Fruit fly (Drosophila melanogaster) whole organism, embryonic: Measurements from ENCODE around the gene CG5863.

Experiments
- Abd-B ChIP-seq: fragments of 200-800 bp; sonication (Bioruptor generic); optimal IDR thresholded peaks from 2 replicates; lab custom pipeline; 2018; ENCODE audit warnings: missing biosample characterization, mild to moderate bottlenecking, missing genetic modification characterization, moderate library complexity
- Ada2b ChIP-seq: fragments of 200-800 bp; sonication (Bioruptor generic); IDR thresholded peaks from 2 replicates; pipeline ENCODE4 v1.3.6; 2022; ENCODE audit warnings: missing biosample characterization, missing genetic modification characterization
- Aef1 ChIP-seq: fragments of 200-800 bp; sonication (Bioruptor generic); IDR thresholded peaks from 3 replicates; pipeline ENCODE4 v1.3.6; 2022; ENCODE audit warnings: missing biosample characterization, missing genetic modification characterization
- Asciz ChIP-seq: fragments of 200-800 bp; sonication (Bioruptor generic); optimal IDR thresholded peaks from 2 replicates; lab custom pipeline; 2017; ENCODE audit warnings: missing biosample characterization, mild to moderate bottlenecking, missing genetic modification characterization, missing genetic modification reagents
- CG1024 ChIP-seq: fragments of 200-800 bp; sonication (Bioruptor generic); IDR thresholded peaks from 2 replicates; pipeline ENCODE4 v1.3.6; 2022; ENCODE audit warnings: missing biosample characterization, missing genetic modification characterization
- CG10267 ChIP-seq: fragments of 200-800 bp; sonication (Bioruptor generic); optimal IDR thresholded peaks from 2 replicates; lab custom pipeline; 2018; ENCODE audit warnings: missing biosample characterization, mild to moderate bottlenecking, missing genetic modification characterization, moderate library complexity
- CG10321 ChIP-seq: fragments of 200-800 bp; sonication (Bioruptor generic); IDR thresholded peaks from 2 replicates; pipeline ENCODE4 v1.3.6; 2022; ENCODE audit warnings: missing biosample characterization, missing genetic modification characterization
- CG11504 ChIP-seq: fragments of 200-800 bp; sonication (Bioruptor generic); optimal IDR thresholded peaks from 3 replicates; lab custom pipeline; 2019; ENCODE audit warnings: missing biosample characterization, mild to moderate bottlenecking, missing genetic modification characterization, moderate library complexity
- CG1233 ChIP-seq: fragments of 200-800 bp; sonication (Bioruptor generic); optimal IDR thresholded peaks from 4 replicates; lab custom pipeline; 2018; ENCODE audit warnings: missing biosample characterization, mild to moderate bottlenecking, missing genetic modification characterization
- CG14710 ChIP-seq: fragments of 200-800 bp; sonication (Bioruptor generic); optimal IDR thresholded peaks from 3 replicates; lab custom pipeline; 2019; ENCODE audit warnings: missing biosample characterization, mild to moderate bottlenecking, missing genetic modification characterization, moderate library complexity
- CG1529 ChIP-seq: fragments of 200-800 bp; sonication (Bioruptor generic); optimal IDR thresholded peaks from 3 replicates; lab custom pipeline; 2018; ENCODE audit warnings: missing biosample characterization, missing genetic modification characterization
- CG15514 ChIP-seq: fragments of 200-800 bp; sonication (Bioruptor generic); optimal IDR thresholded peaks from 3 replicates; lab custom pipeline; 2017; ENCODE audit warnings: missing biosample characterization, missing genetic modification characterization, mild to moderate bottlenecking, moderate library complexity, missing genetic modification reagents
- CG15696 ChIP-seq: fragments of 200-800 bp; sonication (Bioruptor generic); optimal IDR thresholded peaks from 2 replicates; lab custom pipeline; 2019; ENCODE audit warnings: missing biosample characterization, mild to moderate bottlenecking, missing genetic modification characterization, moderate library complexity
- CG17361 ChIP-seq: fragments of 200-800 bp; sonication (Bioruptor generic); IDR thresholded peaks from 3 replicates; pipeline ENCODE4 v1.3.6; 2022; ENCODE audit warnings: missing biosample characterization, missing genetic modification characterization
- CG1792 ChIP-seq: fragments of 200-800 bp; sonication (Bioruptor generic); optimal IDR thresholded peaks from 2 replicates; lab custom pipeline; 2016; ENCODE audit warnings: missing biosample characterization, missing genetic modification characterization
- CG30403 ChIP-seq: fragments of 200-800 bp; sonication (Bioruptor generic); optimal IDR thresholded peaks from 3 replicates; lab custom pipeline; 2016; ENCODE audit warnings: missing biosample characterization, missing genetic modification characterization
- CG31388 ChIP-seq: fragments of 200-800 bp; sonication (Bioruptor generic); optimal IDR thresholded peaks from 2 replicates; lab custom pipeline; 2016; ENCODE audit warnings: missing biosample characterization, missing genetic modification characterization
- CG4820 ChIP-seq: fragments of 200-800 bp; sonication (Bioruptor generic); optimal IDR thresholded peaks from 3 replicates; lab custom pipeline; 2016; ENCODE audit warnings: missing biosample characterization, missing genetic modification characterization
- CG6791 ChIP-seq: fragments of 200-800 bp; sonication (Bioruptor generic); IDR thresholded peaks from 3 replicates; pipeline ENCODE4 v1.3.6; 2022; ENCODE audit warnings: missing biosample characterization, missing genetic modification characterization; ENCODE audit not compliant: partially characterized antibody
- CG7556 ChIP-seq: fragments of 200-800 bp; sonication (Bioruptor generic); optimal IDR thresholded peaks from 2 replicates; lab custom pipeline; 2017; ENCODE audit warnings: missing biosample characterization, mild to moderate bottlenecking, missing genetic modification characterization
- Chrac-16 ChIP-seq: fragments of 200-800 bp; sonication (Bioruptor generic); optimal IDR thresholded peaks from 3 replicates; lab custom pipeline; 2016; ENCODE audit warnings: missing biosample characterization, missing genetic modification characterization
- CoRest ChIP-seq: fragments of 200-800 bp; sonication (Bioruptor generic); optimal IDR thresholded peaks from 3 replicates; lab custom pipeline; 2018; ENCODE audit warnings: missing biosample characterization, mild to moderate bottlenecking, missing genetic modification characterization, moderate library complexity
- D19B ChIP-seq: fragments of 200-800 bp; sonication (Bioruptor generic); optimal IDR thresholded peaks from 2 replicates; lab custom pipeline; 2017; ENCODE audit warnings: missing biosample characterization, mild to moderate bottlenecking, missing genetic modification characterization
- Dad ChIP-seq: fragments of 200-800 bp; sonication (Bioruptor generic); optimal IDR thresholded peaks from 3 replicates; lab custom pipeline; 2016; ENCODE audit warnings: missing biosample characterization, missing genetic modification characterization
- Deaf1 ChIP-seq: fragments of 200-800 bp; optimal IDR thresholded peaks from 3 replicates; lab custom pipeline; 2019; ENCODE audit warnings: missing biosample characterization, mild to moderate bottlenecking, missing genetic modification characterization, moderate library complexity
- Drgx ChIP-seq: fragments of 200-800 bp; sonication (Bioruptor generic); IDR thresholded peaks from 2 replicates; pipeline ENCODE4 v1.3.6; 2022; ENCODE audit warnings: missing biosample characterization, missing genetic modification characterization
- E2f1 ChIP-seq: fragments of 200-800 bp; sonication (Bioruptor generic); IDR thresholded peaks from 2 replicates; pipeline ENCODE4 v1.3.6; 2022; ENCODE audit warnings: missing biosample characterization, missing genetic modification characterization
- Eip74EF ChIP-seq, 2 experiments: fragments of 200-800 bp in 1 of 2; fragments of >200 bp in 1 of 2; sonication (Bioruptor generic) in 1 of 2; optimal IDR thresholded peaks; 2 replicates each; lab custom pipeline; 2017 to 2019; ENCODE audit warnings: missing biosample characterization in 2 of 2, missing genetic modification characterization in 2 of 2, mild to moderate bottlenecking in 1 of 2, moderate library complexity in 1 of 2
- Ets65A ChIP-seq: fragments of 200-800 bp; sonication (Bioruptor generic); peaks from one replicate; lab custom pipeline; 2016; ENCODE audit warnings: missing biosample characterization, missing genetic modification characterization
- Meics ChIP-seq: fragments of 200-800 bp; sonication (Bioruptor generic); optimal IDR thresholded peaks from 2 replicates; lab custom pipeline; 2017; ENCODE audit warnings: missing biosample characterization, mild to moderate bottlenecking, missing genetic modification characterization
- Six4 ChIP-seq: fragments of 200-800 bp; sonication (Bioruptor generic); optimal IDR thresholded peaks from 2 replicates; lab custom pipeline; 2016; ENCODE audit warnings: missing biosample characterization, missing genetic modification characterization
- Xrp1 ChIP-seq: fragments of 200-800 bp; sonication (Bioruptor generic); IDR thresholded peaks from 2 replicates; pipeline ENCODE4 v1.3.6; 2022; ENCODE audit warnings: missing biosample characterization, missing genetic modification characterization
- bab2 ChIP-seq: fragments of 200-800 bp; sonication (Bioruptor generic); optimal IDR thresholded peaks from 2 replicates; lab custom pipeline; 2016; ENCODE audit warnings: missing biosample characterization, missing genetic modification characterization
- bcd ChIP-seq: fragments of 200-800 bp; sonication (Bioruptor generic); optimal IDR thresholded peaks from 2 replicates; lab custom pipeline; 2017; ENCODE audit warnings: missing biosample characterization, mild to moderate bottlenecking, missing genetic modification characterization
- caup ChIP-seq: fragments of 200-800 bp; sonication (Bioruptor generic); optimal IDR thresholded peaks from 3 replicates; lab custom pipeline; 2017; ENCODE audit warnings: missing biosample characterization, mild to moderate bottlenecking, missing genetic modification characterization, moderate library complexity; ENCODE audit not compliant: severe bottlenecking
- chif ChIP-seq, 2 experiments: fragments of 200-800 bp; sonication (Bioruptor generic); optimal IDR thresholded peaks; 3 replicates each; lab custom pipeline; 2016; ENCODE audit warnings: missing biosample characterization in 2 of 2, missing genetic modification characterization in 2 of 2
- dmrt11E ChIP-seq: fragments of 200-800 bp; sonication (Bioruptor generic); optimal IDR thresholded peaks from 3 replicates; lab custom pipeline; 2018; ENCODE audit warnings: missing biosample characterization, mild to moderate bottlenecking, missing genetic modification characterization, moderate library complexity
- dmrt99B ChIP-seq: fragments of 200-800 bp; sonication (Bioruptor generic); optimal IDR thresholded peaks from 2 replicates; lab custom pipeline; 2018; ENCODE audit warnings: missing biosample characterization, mild to moderate bottlenecking, missing genetic modification characterization, moderate library complexity
- dysf ChIP-seq: fragments of 200-800 bp; sonication (Bioruptor generic); IDR thresholded peaks from 3 replicates; pipeline ENCODE4 v1.3.6; 2022; ENCODE audit warnings: missing biosample characterization, missing genetic modification characterization
- eyg ChIP-seq: fragments of 200-800 bp; sonication (Bioruptor generic); optimal IDR thresholded peaks from 3 replicates; lab custom pipeline; 2016; ENCODE audit warnings: missing biosample characterization, missing genetic modification characterization
- lmd ChIP-seq: fragments of 200-800 bp; sonication (Bioruptor generic); IDR thresholded peaks from 2 replicates; pipeline ENCODE4 v1.3.6; 2022; ENCODE audit warnings: missing biosample characterization, missing genetic modification characterization
- nau ChIP-seq: fragments of 200-800 bp; sonication (Bioruptor generic); optimal IDR thresholded peaks from 3 replicates; lab custom pipeline; 2017; ENCODE audit warnings: missing biosample characterization, mild to moderate bottlenecking, missing genetic modification characterization, missing genetic modification reagents
- nerfin-1 ChIP-seq: fragments of 200-800 bp; sonication (Bioruptor generic); optimal IDR thresholded peaks from 3 replicates; lab custom pipeline; 2019; ENCODE audit warnings: missing biosample characterization, mild to moderate bottlenecking, missing genetic modification characterization, moderate library complexity
- pb ChIP-seq: fragments of 200-800 bp; sonication (Bioruptor generic); optimal IDR thresholded peaks from 3 replicates; lab custom pipeline; 2016; ENCODE audit warnings: missing biosample characterization, missing genetic modification characterization
- schlank ChIP-seq: fragments of 200-800 bp; sonication (Bioruptor generic); optimal IDR thresholded peaks from 2 replicates; lab custom pipeline; 2018; ENCODE audit warnings: missing biosample characterization, mild to moderate bottlenecking, missing genetic modification characterization
- scrt ChIP-seq: fragments of 200-800 bp; sonication (Bioruptor generic); optimal IDR thresholded peaks from 2 replicates; lab custom pipeline; 2018; ENCODE audit warnings: missing biosample characterization, mild to moderate bottlenecking, missing genetic modification characterization, moderate library complexity
- seq ChIP-seq: fragments of 200-800 bp; sonication (Bioruptor generic); IDR thresholded peaks from 2 replicates; pipeline ENCODE4 v1.3.6; 2022; ENCODE audit warnings: missing biosample characterization, missing genetic modification characterization
- sisA ChIP-seq: fragments of 200-800 bp; sonication (Bioruptor generic); IDR thresholded peaks from 2 replicates; pipeline ENCODE4 v1.3.6; 2022; ENCODE audit warnings: missing biosample characterization, missing genetic modification characterization
- trem ChIP-seq: fragments of 200-800 bp; optimal IDR thresholded peaks from 3 replicates; lab custom pipeline; 2019; ENCODE audit warnings: missing biosample characterization, mild to moderate bottlenecking, missing genetic modification characterization, moderate library complexity
- zf30C ChIP-seq: fragments of 200-800 bp; sonication (Bioruptor generic); optimal IDR thresholded peaks from 3 replicates; lab custom pipeline; 2018; ENCODE audit warnings: missing biosample characterization, mild to moderate bottlenecking, missing genetic modification characterization

The CG5863 gene

DNA sequence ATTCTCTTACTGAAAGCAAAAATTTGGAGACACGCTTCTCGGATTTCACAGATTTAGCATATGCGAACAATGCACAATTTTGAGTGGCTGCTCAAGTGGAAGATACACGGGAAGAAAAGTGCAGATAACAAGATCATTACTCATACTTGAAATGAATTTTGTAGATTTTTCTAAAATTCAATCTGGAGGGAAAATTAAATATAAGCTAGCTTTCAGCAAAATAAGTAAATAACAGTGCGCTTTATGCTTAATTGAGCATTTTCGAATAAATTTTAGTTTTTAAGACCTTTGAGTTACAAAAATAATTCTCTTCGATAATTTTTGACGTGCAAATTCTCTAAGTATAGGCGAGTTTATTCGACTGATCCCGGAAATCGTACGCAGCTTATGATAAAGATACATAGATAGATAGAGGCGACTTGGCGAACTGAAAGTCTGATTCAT lies 10.2 kb upstream of the CG5863 start:
- peak; percentile 8 for TF ChIP-seq Deaf1 (tag; lab: Kevin White, UChicago)
- TF ChIP-seq Dad (GFP tag; lab: Kevin White, UChicago) = peak; percentile 1
- TF ChIP-seq CoRest (tag; lab: Kevin White, UChicago) = peak; percentile 3
- no peak for TF ChIP-seq Chrac-16 (GFP tag; lab: Kevin White, UChicago)
- peak; percentile 22 for TF ChIP-seq D19B (GFP tag; lab: Kevin White, UChicago)
- TF ChIP-seq scrt (GFP tag; lab: Kevin White, UChicago) = peak; percentile 13
- TF ChIP-seq CG1792 (GFP tag; lab: Kevin White, UChicago) = peak; percentile 27
- TF ChIP-seq lmd (GFP tag; lab: Robert Waterston, UW) = 0 out of 2 replicates have a peak, but pooled peaks have one; percentile 35
- peak; percentile 30 for TF ChIP-seq trem (tag; lab: Kevin White, UChicago)
- peak; percentile 51 for TF ChIP-seq CG4820
- TF ChIP-seq bab2 (GFP tag; lab: Kevin White, UChicago) = peak; percentile 58
- TF ChIP-seq pb (GFP tag; lab: Kevin White, UChicago) = peak; percentile 41
- TF ChIP-seq nau (GFP tag; lab: Kevin White, UChicago) = peak; percentile 56
- TF ChIP-seq CG14710 (tag; lab: Kevin White, UChicago) = peak; percentile 53
- peak; percentile 80 for TF ChIP-seq CG11504 (tag; lab: Kevin White, UChicago)
- TF ChIP-seq chif (GFP tag; optimal IDR thresholded peaks at IDR 0.05; lab: Kevin White, UChicago) = peak in 1 of 2 experiments; percentile 49
- no peak for TF ChIP-seq eyg (GFP tag; lab: Kevin White, UChicago)
- peak; percentile 46; the same call in 1 of the 2 replicates for TF ChIP-seq sisA
- TF ChIP-seq CG15696 (tag; lab: Kevin White, UChicago) = peak; percentile 74
- peak; percentile 47 for TF ChIP-seq Six4 (GFP tag; lab: Kevin White, UChicago)
- peak; percentile 55 for TF ChIP-seq CG10267 (tag; lab: Kevin White, UChicago)
- no peak for TF ChIP-seq CG10321 (GFP tag; lab: Robert Waterston, UW)
- peak; percentile 49 for TF ChIP-seq nerfin-1 (tag; lab: Kevin White, UChicago)
- peak; percentile 25; the same call in 2 of the 3 replicates for TF ChIP-seq Aef1 (GFP tag; lab: Robert Waterston, UW)
- TF ChIP-seq Xrp1 (GFP tag; lab: Robert Waterston, UW) = peak; percentile 57; the same call in 1 of the 2 replicates
- TF ChIP-seq CG6791 (GFP tag; lab: Robert Waterston, UW) = no peak
- peak; percentile 45 for TF ChIP-seq bcd (GFP tag; lab: Kevin White, UChicago)
- TF ChIP-seq zf30C = peak; percentile 61
- peak; percentile 55 for TF ChIP-seq Abd-B (GFP tag; lab: Kevin White, UChicago)
- TF ChIP-seq Meics (GFP tag; lab: Kevin White, UChicago) = peak; percentile 50
- no peak for TF ChIP-seq CG1529 (GFP tag; lab: Kevin White, UChicago)
- peak; percentile 0 for TF ChIP-seq CG7556
- TF ChIP-seq Ada2b (GFP tag; lab: Robert Waterston, UW) = peak; percentile 48
- TF ChIP-seq Eip74EF (GFP tag; optimal IDR thresholded peaks at IDR 0.05; lab: Kevin White, UChicago) = peak in 1 of 2 experiments; percentile 81
- peak; percentile 39; the same call in 2 of the 3 replicates for TF ChIP-seq CG17361
- peak; percentile 38 for TF ChIP-seq Asciz (GFP tag; lab: Kevin White, UChicago)
- TF ChIP-seq Drgx = peak; percentile 60
- 0 out of 2 replicates have a peak, but pooled peaks have one; percentile 17 for TF ChIP-seq CG1024 (GFP tag; lab: Robert Waterston, UW)
- TF ChIP-seq CG31388 (GFP tag; lab: Kevin White, UChicago) = no peak
- TF ChIP-seq dysf (GFP tag; lab: Robert Waterston, UW) = peak; percentile 55; the same call in 2 of the 3 replicates
- TF ChIP-seq dmrt99B = peak; percentile 78
- peak; percentile 59 for TF ChIP-seq CG1233
- TF ChIP-seq seq = no peak
- peak; percentile 48; the same call in 1 of the 2 replicates for TF ChIP-seq E2f1 (GFP tag; lab: Robert Waterston, UW)
- no peak for TF ChIP-seq schlank (tag; lab: Kevin White, UChicago)
- TF ChIP-seq caup (GFP tag; lab: Kevin White, UChicago) = peak; percentile 4
- TF ChIP-seq CG30403 (GFP tag; lab: Kevin White, UChicago) = peak; percentile 28
- TF ChIP-seq dmrt11E (tag; lab: Kevin White, UChicago) = peak; percentile 5
- TF ChIP-seq Ets65A (GFP tag; lab: Kevin White, UChicago) = peak; percentile 92
- peak; percentile 35 for TF ChIP-seq CG15514
